Fruit fly (Drosophila melanogaster): ENCODE measurements around the gene sisA.

- no peak for TF ChIP-seq psq (optimal IDR thresholded peaks at IDR 0.05)
- no peak for TF ChIP-seq h (optimal IDR thresholded peaks at IDR 0.05)
- TF ChIP-seq insv (optimal IDR thresholded peaks at IDR 0.05): no peak
These were observed 28.6 kb downstream of the sisA start for dm6 chrX:11293567-11293966.

Measured in Kc167 (cell line).